Worm (Caenorhabditis elegans) whole organism, L3 larva: ENCODE data around the gene ceh-23.

Experiments
- ZK546.5 ChIP-seq: sonication (generic microtip); optimal IDR thresholded peaks from 2 replicates; lab custom pipeline; 2017; ENCODE audit warnings: missing biosample characterization, missing genetic modification characterization
- aly-2 ChIP-seq: fragments of 150-350 bp; optimal IDR thresholded peaks from 2 replicates; lab custom pipeline; 2014; ENCODE audit warnings: missing biosample characterization, missing genetic modification characterization
- ama-1 ChIP-seq: fragments of 150-350 bp; optimal IDR thresholded peaks from 2 replicates; lab custom pipeline; 2018
- ceh-9 ChIP-seq: sonication (generic microtip); optimal IDR thresholded peaks from 2 replicates; lab custom pipeline; 2018; ENCODE audit warnings: missing biosample characterization, missing genetic modification characterization
- daf-12 ChIP-seq: fragments of 150-350 bp; optimal IDR thresholded peaks from 2 replicates; lab custom pipeline; 2014; ENCODE audit warnings: missing biosample characterization, missing genetic modification reagents, missing genetic modification characterization
- egl-5 ChIP-seq: fragments of 150-350 bp; optimal IDR thresholded peaks from 2 replicates; lab custom pipeline; 2017; ENCODE audit warnings: missing biosample characterization, missing genetic modification reagents, missing genetic modification characterization, inconsistent platforms
- elt-1 ChIP-seq: fragments of 150-350 bp; optimal IDR thresholded peaks from 2 replicates; lab custom pipeline; 2014; ENCODE audit warnings: missing biosample characterization, missing genetic modification characterization
- elt-2 ChIP-seq: sonication (generic microtip); optimal IDR thresholded peaks from 2 replicates; lab custom pipeline; 2016; ENCODE audit warnings: missing genetic modification reagents, mild to moderate bottlenecking, missing genetic modification characterization, missing compliant biosample characterization
- eor-1 ChIP-seq, 2 experiments: fragments of 150-350 bp; optimal IDR thresholded peaks; 2 replicates each; lab custom pipeline; 2014 to 2018; ENCODE audit warnings: missing biosample characterization in 2 of 2, missing genetic modification characterization in 2 of 2
- jun-1 ChIP-seq: fragments of 150-350 bp; optimal IDR thresholded peaks from 2 replicates; lab custom pipeline; 2014; ENCODE audit warnings: missing biosample characterization, missing genetic modification reagents, missing genetic modification characterization
- lin-15B ChIP-seq: fragments of 150-350 bp; optimal IDR thresholded peaks from 2 replicates; lab custom pipeline; 2014; ENCODE audit warnings: missing biosample characterization, missing genetic modification characterization
- mdl-1 ChIP-seq: fragments of 150-350 bp; optimal IDR thresholded peaks from 2 replicates; lab custom pipeline; 2014; ENCODE audit warnings: missing biosample characterization, missing genetic modification characterization
- mml-1 ChIP-seq: fragments of 150-350 bp; sonication (generic microtip); optimal IDR thresholded peaks from 3 replicates; lab custom pipeline; 2014; ENCODE audit warnings: missing biosample characterization, missing genetic modification characterization
- nfya-1 ChIP-seq: sonication (generic microtip); optimal IDR thresholded peaks from 2 replicates; lab custom pipeline; 2017; ENCODE audit warnings: missing genetic modification characterization, mild to moderate bottlenecking, missing compliant biosample characterization, antibody characterized with exemption, moderate library complexity; ENCODE audit not compliant: insufficient read depth
- nhr-11 ChIP-seq: fragments of 150-350 bp; optimal IDR thresholded peaks from 2 replicates; lab custom pipeline; 2014; ENCODE audit warnings: missing biosample characterization, missing genetic modification characterization
- nhr-23 ChIP-seq: fragments of 150-350 bp; optimal IDR thresholded peaks from 2 replicates; lab custom pipeline; 2014; ENCODE audit warnings: missing biosample characterization, missing genetic modification reagents, missing genetic modification characterization
- nhr-28 ChIP-seq: fragments of 150-350 bp; optimal IDR thresholded peaks from 2 replicates; lab custom pipeline; 2014; ENCODE audit warnings: missing biosample characterization, missing genetic modification characterization
- nhr-76 ChIP-seq: fragments of 150-350 bp; sonication (generic microtip); optimal IDR thresholded peaks from 5 replicates; lab custom pipeline; 2014; ENCODE audit warnings: missing biosample characterization, missing genetic modification characterization
- nhr-77 ChIP-seq: fragments of 150-350 bp; optimal IDR thresholded peaks from 2 replicates; lab custom pipeline; 2014; ENCODE audit warnings: missing biosample characterization, missing genetic modification characterization
- sea-2 ChIP-seq: fragments of 150-350 bp; sonication (generic microtip); optimal IDR thresholded peaks from 4 replicates; lab custom pipeline; 2014; ENCODE audit warnings: missing biosample characterization, missing genetic modification reagents, missing genetic modification characterization
- skn-1 ChIP-seq: fragments of 150-350 bp; optimal IDR thresholded peaks from 2 replicates; lab custom pipeline; 2014; ENCODE audit warnings: missing biosample characterization, missing genetic modification characterization
- zag-1 ChIP-seq: fragments of 150-350 bp; optimal IDR thresholded peaks from 2 replicates; lab custom pipeline; 2014; ENCODE audit warnings: missing biosample characterization, missing genetic modification characterization

Gene ceh-23

DNA sequence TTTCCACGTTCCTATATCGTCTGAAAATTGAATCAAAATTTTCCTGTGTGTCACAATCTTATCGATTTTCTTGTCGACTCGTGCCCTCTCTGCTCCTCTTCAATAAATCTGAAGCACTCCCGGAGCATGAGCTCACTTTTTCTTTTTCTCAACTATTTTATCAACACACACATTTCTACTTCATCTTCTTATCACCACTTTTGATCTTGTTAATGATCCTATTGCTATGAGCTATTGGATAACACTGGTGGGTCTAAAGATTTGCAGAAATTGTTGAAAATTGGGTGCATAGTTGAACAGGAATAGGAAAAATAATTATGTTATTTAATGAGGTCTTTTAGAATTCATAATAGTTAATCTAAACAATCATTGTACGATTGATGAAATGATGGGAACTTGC, 34.1 kb upstream of the ceh-23 start:
- TF ChIP-seq egl-5 (tag; lab: Kevin White, UChicago) (peak; percentile 98), jun-1 (no peak)

ce11 chrIII:7806947-7807346, 32.4 kb upstream of the ceh-23 start:
- no peak for TF ChIP-seq mdl-1 (tag; lab: Kevin White, UChicago)
- peak; percentile 100 for TF ChIP-seq egl-5 (tag; lab: Kevin White, UChicago)
- TF ChIP-seq, all 47 proteins: peak for 1

DNA sequence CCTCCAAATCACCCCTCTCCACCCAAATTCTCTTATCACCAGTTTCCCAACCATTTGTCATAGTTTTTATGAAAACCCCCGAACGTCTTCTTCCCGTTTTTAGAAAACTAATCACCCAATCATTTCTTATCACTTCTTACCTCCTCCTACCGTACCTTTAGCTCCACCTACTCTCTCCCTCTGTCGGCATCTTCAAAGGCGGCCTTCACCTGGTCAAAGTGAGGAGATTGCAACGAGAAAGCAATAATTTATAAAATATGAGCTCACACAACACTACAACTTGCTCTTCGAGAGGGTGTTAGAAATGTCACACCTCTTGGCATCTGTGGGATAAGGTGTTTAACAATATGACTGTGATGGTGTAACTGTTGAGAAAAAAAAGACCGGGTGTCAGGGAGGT, 30.4 kb upstream of the ceh-23 start:
- peak; percentile 11 for TF ChIP-seq nfya-1 (tag; lab: Kevin White, UChicago)
- peak; percentile 98 for TF ChIP-seq egl-5 (tag; lab: Kevin White, UChicago)
- no peak for TF ChIP-seq mdl-1 (tag; lab: Kevin White, UChicago)

- TF ChIP-seq ZK546.5 (tag; lab: Kevin White, UChicago) (no peak), elt-2 (tag; lab: Kevin White, UChicago) (no peak), aly-2 (tag; lab: Kevin White, UChicago) (no peak), nfya-1 (tag; lab: Kevin White, UChicago) (peak; percentile 96), ceh-9 (tag; lab: Kevin White, UChicago) (no peak), nhr-23 (tag; lab: Kevin White, UChicago) (no peak), nhr-28 (tag; lab: Kevin White, UChicago) (no peak), egl-5 (tag; lab: Kevin White, UChicago) (peak; percentile 100), mml-1 (tag; lab: Kevin White, UChicago) (no peak), elt-1 (no peak)
Measured at ce11 chrIII:7812208-7812880, 27.0 kb upstream of the ceh-23 start.

ce11 chrIII:7814159-7815055, 25.0 kb upstream of the ceh-23 start, which contains the start of gene egl-5:
TSS of gene egl-5 (plus strand) at chrIII:7814374.
- TF ChIP-seq lin-15B (tag; lab: Kevin White, UChicago), result no peak
- no peak for TF ChIP-seq nhr-77 (tag; lab: Kevin White, UChicago)
- peak; percentile 100 for TF ChIP-seq skn-1 (tag; lab: Kevin White, UChicago)
- no peak for TF ChIP-seq mdl-1 (tag; lab: Kevin White, UChicago)
- TF ChIP-seq ZK546.5 (tag; lab: Kevin White, UChicago), result no peak
- no peak for TF ChIP-seq daf-12 (tag; lab: Kevin White, UChicago)
- peak; percentile 79 for TF ChIP-seq nfya-1 (tag; lab: Kevin White, UChicago)
- TF ChIP-seq egl-5 (tag; lab: Kevin White, UChicago), result peak; percentile 99
- peak; percentile 100 for TF ChIP-seq nhr-23 (tag; lab: Kevin White, UChicago)

DNA sequence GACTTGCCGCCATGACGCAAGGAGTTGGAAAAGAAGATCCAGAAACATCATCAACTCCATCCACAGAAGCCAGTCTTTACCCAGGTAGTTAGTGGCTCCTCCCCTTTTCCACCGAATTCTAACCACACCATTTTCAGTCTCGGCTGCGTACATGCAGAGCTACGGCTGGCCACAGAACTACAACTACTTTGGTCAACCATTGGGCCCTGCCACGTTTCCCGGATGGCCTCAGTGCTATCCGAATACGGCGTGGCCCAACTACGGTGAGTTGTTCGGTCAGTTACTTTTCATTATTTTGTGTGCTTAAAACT, 24.4 kb upstream of the ceh-23 start:
- TF ChIP-seq nhr-11 (no peak), nhr-77 (tag; lab: Kevin White, UChicago) (no peak), lin-15B (tag; lab: Kevin White, UChicago) (no peak), sea-2 (GFP tag; lab: Kevin White, UChicago) (no peak), ZK546.5 (tag; lab: Kevin White, UChicago) (no peak), zag-1 (tag; lab: Kevin White, UChicago) (no peak), nhr-28 (tag; lab: Kevin White, UChicago) (no peak), aly-2 (tag; lab: Kevin White, UChicago) (no peak), nfya-1 (tag; lab: Kevin White, UChicago) (no peak)
- TF ChIP-seq, all 47 proteins: peak for 0

DNA sequence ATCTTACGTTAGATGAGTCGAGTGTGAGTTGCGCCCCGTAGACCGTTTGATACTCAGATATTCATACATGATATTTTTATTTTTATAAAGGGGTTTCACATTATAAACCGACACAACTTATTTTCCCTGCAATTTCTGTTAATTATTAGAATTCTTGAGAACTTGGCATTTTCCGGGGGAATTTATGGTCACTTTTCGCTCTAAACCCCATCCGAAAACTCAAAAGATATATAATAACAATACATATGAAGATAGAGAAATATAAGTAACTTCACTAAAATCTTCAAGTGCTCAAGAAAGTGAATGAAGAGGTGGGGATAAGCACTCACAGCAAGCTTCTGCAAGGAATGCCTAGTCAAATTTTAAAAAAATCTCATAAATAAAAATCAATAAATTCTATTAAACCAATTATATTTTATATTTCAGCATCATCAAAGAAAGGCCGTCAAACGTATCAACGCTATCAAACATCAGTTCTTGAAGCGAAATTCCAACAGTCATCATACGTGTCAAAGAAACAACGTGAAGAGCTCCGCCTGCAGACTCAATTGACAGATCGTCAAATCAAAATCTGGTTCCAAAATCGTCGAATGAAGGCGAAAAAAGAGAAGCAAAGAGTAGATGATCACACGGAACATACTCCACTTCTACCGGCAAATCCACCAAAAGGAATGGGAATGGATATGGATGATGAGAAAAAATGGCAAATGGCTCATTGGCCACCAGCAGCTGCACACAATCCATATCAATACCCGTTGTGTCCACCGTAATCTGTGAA, 23.6 kb upstream of the ceh-23 start:
- TF ChIP-seq lin-15B (tag; lab: Kevin White, UChicago) (no peak), ama-1 (lab: Kevin White, UChicago) (no peak), egl-5 (tag; lab: Kevin White, UChicago) (peak; percentile 27), nhr-76 (tag; lab: Kevin White, UChicago) (no peak), skn-1 (tag; lab: Kevin White, UChicago) (peak; percentile 100), eor-1 (tag; optimal IDR thresholded peaks at IDR 0.05; lab: Kevin White, UChicago) (no peak), nhr-23 (tag; lab: Kevin White, UChicago) (peak; percentile 99)
